Worm (Caenorhabditis elegans): Measurements from ENCODE around the gene srh-308.

DNA sequence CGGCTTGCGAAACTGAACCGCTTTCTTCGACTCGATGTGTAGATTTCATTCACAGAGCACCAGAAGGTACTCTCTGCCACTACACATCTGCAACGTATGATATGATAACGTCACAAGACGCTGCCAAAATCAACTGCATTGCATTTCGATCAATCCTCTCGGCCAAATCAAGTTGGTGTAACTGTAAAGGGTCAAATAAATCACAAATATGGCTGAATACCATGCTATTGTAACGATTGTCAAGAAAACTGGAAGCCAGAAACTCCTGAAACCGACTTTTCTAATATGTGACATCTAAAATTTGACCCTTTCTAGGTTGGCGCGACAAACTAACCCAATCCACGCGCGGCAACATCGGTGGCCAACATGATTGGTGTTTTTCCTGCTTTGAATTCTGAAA lies 7.4 kb downstream of the srh-308 start:
- TF ChIP-seq nhr-77 (tag; optimal IDR thresholded peaks at IDR 0.05), result no peak
- TF ChIP-seq ZK546.5 (tag; optimal IDR thresholded peaks at IDR 0.05), result no peak
- no peak for TF ChIP-seq lin-39 (tag; optimal IDR thresholded peaks at IDR 0.05)
- no peak for TF ChIP-seq ztf-11 (tag; optimal IDR thresholded peaks at IDR 0.05)
- TF ChIP-seq unc-39 (tag; optimal IDR thresholded peaks at IDR 0.05), result no peak

Data from whole organism, L3 larva.